Fruit fly (Drosophila melanogaster): ENCODE measurements around the gene CycD.

Gene CycD

DNA sequence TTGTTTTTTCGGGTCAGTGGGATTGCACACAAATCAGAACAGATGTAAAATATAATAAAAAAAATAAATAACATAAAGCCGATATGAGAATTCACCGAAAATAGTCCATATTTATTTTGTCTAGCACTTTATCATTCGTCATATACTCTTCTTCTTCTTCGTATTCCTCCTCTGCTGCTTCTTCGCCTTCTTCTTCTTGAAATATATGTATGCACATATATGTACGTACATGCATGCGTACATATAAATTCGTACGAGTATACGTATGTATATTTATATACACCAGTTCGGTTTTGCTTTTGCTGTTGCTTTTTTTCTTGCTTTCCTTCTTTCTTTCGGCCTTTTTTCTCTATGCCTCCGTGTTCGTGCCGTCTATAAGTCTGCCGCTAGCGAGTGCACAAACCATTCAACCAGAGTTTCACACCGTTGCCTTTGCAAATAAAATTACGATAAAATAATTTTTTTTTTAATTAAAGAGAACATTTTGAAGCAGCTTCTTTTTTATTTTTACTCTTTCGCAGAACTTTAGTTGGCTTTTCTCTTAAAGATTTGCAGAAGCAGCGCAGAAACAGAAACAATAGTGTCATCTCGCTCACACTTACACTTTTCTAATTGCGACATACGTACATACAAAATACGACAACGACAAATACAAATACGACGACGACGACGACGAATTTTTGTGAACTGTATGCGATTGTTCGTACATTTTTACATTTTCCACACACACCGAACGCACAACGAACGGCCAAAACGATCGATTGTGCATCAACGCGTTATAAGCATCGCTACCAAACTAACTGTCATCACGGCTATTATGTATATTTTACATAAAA, 22.8 kb downstream of the CycD start (continued):
- TF ChIP-seq CG34422 (GFP tag; IDR thresholded peaks at IDR 0.05) (peak; percentile 39; the same call in 1 of the 3 replicates), cwo (GFP tag; optimal IDR thresholded peaks at IDR 0.05) (no peak), tx (GFP tag; optimal IDR thresholded peaks at IDR 0.05) (no peak), Max (GFP tag; optimal IDR thresholded peaks at IDR 0.05) (no peak), NFAT (GFP tag; IDR thresholded peaks at IDR 0.05) (no peak), Meics (GFP tag; optimal IDR thresholded peaks at IDR 0.05) (no peak), MESR4 (GFP tag; optimal IDR thresholded peaks at IDR 0.05) (peak; percentile 81), BEAF-32 (GFP tag; optimal IDR thresholded peaks at IDR 0.05) (no peak), CG3163 (GFP tag; optimal IDR thresholded peaks at IDR 0.05) (peak; percentile 98), ewg (GFP tag; optimal IDR thresholded peaks at IDR 0.05) (no peak), chn (GFP tag; optimal IDR thresholded peaks at IDR 0.05) (no peak), Bgb (GFP tag; IDR thresholded peaks at IDR 0.05; ENCODE audit: partially characterized antibody) (peak; percentile 58), CG6175 (GFP tag; IDR thresholded peaks at IDR 0.05) (no peak), CG7786 (GFP tag; optimal IDR thresholded peaks at IDR 0.05) (no peak), so (GFP tag; IDR thresholded peaks at IDR 0.05) (peak; percentile 10; the same call in 1 of the 3 replicates), CG18011 (GFP tag; optimal IDR thresholded peaks at IDR 0.05) (no peak), repo (GFP tag; optimal IDR thresholded peaks at IDR 0.05) (no peak), CG17912 (GFP tag; optimal IDR thresholded peaks at IDR 0.05) (no peak), CG16813 (GFP tag; IDR thresholded peaks at IDR 0.05; ENCODE audit: partially characterized antibody) (no peak), CTCF (GFP tag; optimal IDR thresholded peaks at IDR 0.05) (peak; percentile 55), CG9797 (GFP tag; optimal IDR thresholded peaks at IDR 0.05) (no peak), luna (GFP tag; optimal IDR thresholded peaks at IDR 0.05) (no peak), Nf-YA (GFP tag; IDR thresholded peaks at IDR 0.05) (no peak), gfzf (GFP tag; optimal IDR thresholded peaks at IDR 0.05) (peak; percentile 6), CG3726 (GFP tag; IDR thresholded peaks at IDR 0.05) (no peak), Nf-YB (GFP tag; optimal IDR thresholded peaks at IDR 0.05) (no peak), CG18599 (GFP tag; optimal IDR thresholded peaks at IDR 0.05) (no peak), CG10431 (GFP tag; optimal IDR thresholded peaks at IDR 0.05) (peak; percentile 23), ham (GFP tag; IDR thresholded peaks at IDR 0.05) (no peak), run (tag; optimal IDR thresholded peaks at IDR 0.05) (no peak), lbe (GFP tag; optimal IDR thresholded peaks at IDR 0.05) (peak; percentile 47), CG6791 (GFP tag; IDR thresholded peaks at IDR 0.05; ENCODE audit: partially characterized antibody) (peak; percentile 63; the same call in 2 of the 3 replicates), CG18619 (GFP tag; optimal IDR thresholded peaks at IDR 0.05) (no peak), CG3847 (GFP tag; IDR thresholded peaks at IDR 0.05) (no peak), zen (tag; optimal IDR thresholded peaks at IDR 0.05) (no peak), CG18476 (GFP tag; optimal IDR thresholded peaks at IDR 0.05) (no peak), dmrt99B (tag; optimal IDR thresholded peaks at IDR 0.05) (no peak), mam (GFP tag; optimal IDR thresholded peaks at IDR 0.05) (no peak), zfh2 (GFP tag; optimal IDR thresholded peaks at IDR 0.05) (no peak), CG31365 (tag; optimal IDR thresholded peaks at IDR 0.05) (no peak), Dek (tag; optimal IDR thresholded peaks at IDR 0.05) (no peak), Adf1 (GFP tag; IDR thresholded peaks at IDR 0.05) (peak; percentile 16; the same call in 1 of the 2 replicates), lmd (GFP tag; IDR thresholded peaks at IDR 0.05) (no peak), h (optimal IDR thresholded peaks at IDR 0.05) (no peak), amos (GFP tag; IDR thresholded peaks at IDR 0.05; ENCODE audit: partially characterized antibody) (peak; percentile 58; the same call in 1 of the 2 replicates), fd3F (GFP tag; optimal IDR thresholded peaks at IDR 0.05) (no peak), odd (GFP tag; optimal IDR thresholded peaks at IDR 0.05) (no peak), CG1647 (GFP tag; optimal IDR thresholded peaks at IDR 0.05) (no peak), ATbp (GFP tag; optimal IDR thresholded peaks at IDR 0.05) (peak; percentile 68), crol (GFP tag; IDR thresholded peaks at IDR 0.05) (no peak)

Measured in whole organism, embryonic.